Worm (Caenorhabditis elegans) whole organism, L2 larva: ENCODE data around the gene clec-123.

Experiments
- blmp-1 ChIP-seq: sonication (generic microtip); optimal IDR thresholded peaks from 2 replicates; lab custom pipeline; 2017; ENCODE audit warnings: missing genetic modification characterization, mild to moderate bottlenecking, missing compliant biosample characterization, antibody characterized with exemption, moderate library complexity; ENCODE audit not compliant: insufficient read depth
- elt-3 ChIP-seq: sonication (generic microtip); optimal IDR thresholded peaks from 2 replicates; lab custom pipeline; 2017; ENCODE audit warnings: missing biosample characterization, missing genetic modification characterization
- lin-13 ChIP-seq: fragments of 150-350 bp; optimal IDR thresholded peaks from 2 replicates; lab custom pipeline; 2014; ENCODE audit warnings: missing biosample characterization, missing genetic modification reagents, missing genetic modification characterization
- mab-5 ChIP-seq: fragments of 150-350 bp; optimal IDR thresholded peaks from 2 replicates; lab custom pipeline; 2014; ENCODE audit warnings: missing biosample characterization, missing genetic modification characterization
- mdl-1 ChIP-seq, 2 experiments: fragments of 150-350 bp in 1 of 2; sonication (generic microtip) in 1 of 2; optimal IDR thresholded peaks; 2 replicates each; lab custom pipeline; 2017; ENCODE audit warnings: missing biosample characterization in 2 of 2, missing genetic modification characterization in 2 of 2
- nhr-10 ChIP-seq: sonication (generic microtip); optimal IDR thresholded peaks from 2 replicates; lab custom pipeline; 2017; ENCODE audit warnings: missing biosample characterization, missing genetic modification characterization
- nhr-11 ChIP-seq: fragments of 150-350 bp; optimal IDR thresholded peaks from 2 replicates; lab custom pipeline; 2014; ENCODE audit warnings: missing biosample characterization, missing genetic modification characterization
- nhr-25 ChIP-seq: fragments of 150-350 bp; sonication (generic microtip); optimal IDR thresholded peaks from 3 replicates; lab custom pipeline; 2014; ENCODE audit warnings: missing biosample characterization, missing genetic modification characterization
- unc-62 ChIP-seq: fragments of 150-350 bp; optimal IDR thresholded peaks from 2 replicates; lab custom pipeline; 2014; ENCODE audit warnings: missing biosample characterization, missing genetic modification reagents, missing genetic modification characterization

ce11 chrII:3078496-3078895, 35.5 kb upstream of the clec-123 start, which contains the start of gene copb-1:
- no peak for TF ChIP-seq nhr-10 (tag; lab: Kevin White, UChicago)
- no peak for TF ChIP-seq mab-5 (tag; lab: Kevin White, UChicago)
- TF ChIP-seq lin-13 (GFP tag; lab: Kevin White, UChicago), result no peak
- no peak for TF ChIP-seq elt-3
- TF ChIP-seq unc-62 (GFP tag; lab: Kevin White, UChicago), result no peak
- TF ChIP-seq nhr-11 (tag; lab: Kevin White, UChicago), result no peak
- no peak for TF ChIP-seq mdl-1 (tag; optimal IDR thresholded peaks at IDR 0.05; lab: Kevin White, UChicago)
- no peak for TF ChIP-seq nhr-25 (tag; lab: Kevin White, UChicago)
- no peak for TF ChIP-seq blmp-1 (tag; lab: Kevin White, UChicago)
